Fruit fly (Drosophila melanogaster) S2 (cell line): ENCODE measurements around the gene S-Lap4.

Experiments
- CG8478 ChIP-seq: fragments of >200 bp; optimal IDR thresholded peaks from 2 replicates; lab custom pipeline; 2018
- CTCF ChIP-seq, 2 experiments: fragments of >200 bp; optimal IDR thresholded peaks; 2 replicates each; lab custom pipeline; 2018

S-Lap4 gene

DNA sequence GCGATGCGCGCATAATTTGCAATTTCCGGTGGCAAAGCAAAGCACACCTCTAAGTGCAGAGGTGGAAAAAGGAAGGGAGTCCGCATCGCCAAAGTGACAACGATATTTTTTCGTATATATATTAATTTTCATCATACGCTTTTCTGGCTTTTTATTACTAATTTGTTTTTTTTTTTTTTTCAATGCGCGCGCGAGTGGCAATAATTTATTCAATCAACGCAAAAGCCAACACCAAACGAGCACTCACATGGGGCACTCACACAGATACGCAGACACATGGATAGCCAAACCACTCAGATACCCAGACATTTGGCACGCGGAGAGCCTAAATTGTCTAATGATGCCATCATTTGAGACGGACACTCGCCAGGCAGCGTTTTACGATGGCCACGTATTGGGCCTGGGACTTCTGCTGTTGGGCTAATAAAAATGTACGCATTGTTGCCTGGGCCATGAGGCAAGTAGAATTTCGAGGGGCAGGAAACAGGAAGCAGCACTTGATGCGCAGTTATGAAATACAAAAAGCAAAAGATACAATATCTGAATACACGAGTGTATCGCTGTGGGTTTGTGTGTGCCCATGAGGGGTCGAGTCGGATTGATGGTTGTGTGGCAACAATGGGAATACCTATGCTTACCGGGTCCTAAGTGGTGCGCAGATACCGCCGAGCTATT lies 41.4 kb downstream of the S-Lap4 start:
- TF ChIP-seq CTCF (optimal IDR thresholded peaks at IDR 0.05; lab: Kevin White, UChicago) (no peak), CG8478 (no peak)

DNA sequence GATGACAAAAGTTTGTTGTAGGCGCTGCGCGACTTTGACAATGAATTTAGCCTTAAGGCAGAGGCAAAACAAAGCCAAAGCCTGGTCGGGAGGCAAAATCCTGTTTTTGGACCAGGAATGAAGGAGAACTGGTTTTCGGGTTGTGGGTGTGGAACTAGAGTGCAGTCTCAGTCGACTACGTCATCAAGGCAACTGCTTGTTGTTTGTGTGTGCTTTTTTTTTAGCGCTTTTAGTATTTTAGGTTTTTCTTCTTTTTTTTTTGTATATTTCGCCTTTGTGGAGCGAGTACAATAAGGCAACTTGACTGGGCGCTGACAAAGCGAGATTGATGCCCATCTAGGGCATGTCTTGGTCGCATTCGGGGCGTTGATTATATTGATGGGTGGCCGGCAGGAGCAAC lies 43.2 kb downstream of the S-Lap4 start:
- TF ChIP-seq CTCF (optimal IDR thresholded peaks at IDR 0.05; lab: Kevin White, UChicago) (no peak), CG8478 (no peak)

DNA sequence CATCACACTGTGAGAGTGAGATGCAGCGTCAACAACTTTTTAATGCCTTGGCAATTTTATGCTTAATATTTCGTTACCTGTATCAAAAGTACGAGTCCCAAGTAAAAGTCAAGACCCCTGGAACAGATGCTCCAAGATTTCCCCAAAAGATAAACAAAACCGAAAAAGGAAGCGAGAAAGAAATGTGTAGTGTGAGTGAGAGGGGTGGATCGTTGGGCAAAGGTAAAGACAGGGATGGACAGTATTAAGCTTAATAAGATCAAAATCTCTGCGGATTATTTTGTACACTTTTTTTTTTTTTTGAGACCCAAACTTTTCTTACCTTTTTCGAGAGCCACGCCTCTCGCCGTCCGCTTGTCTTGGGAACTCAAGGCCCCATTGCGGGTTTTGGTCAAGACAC lies 44.4 kb downstream of the S-Lap4 start:
- TF ChIP-seq CTCF (optimal IDR thresholded peaks at IDR 0.05; lab: Kevin White, UChicago) (no peak), CG8478 (no peak)

DNA sequence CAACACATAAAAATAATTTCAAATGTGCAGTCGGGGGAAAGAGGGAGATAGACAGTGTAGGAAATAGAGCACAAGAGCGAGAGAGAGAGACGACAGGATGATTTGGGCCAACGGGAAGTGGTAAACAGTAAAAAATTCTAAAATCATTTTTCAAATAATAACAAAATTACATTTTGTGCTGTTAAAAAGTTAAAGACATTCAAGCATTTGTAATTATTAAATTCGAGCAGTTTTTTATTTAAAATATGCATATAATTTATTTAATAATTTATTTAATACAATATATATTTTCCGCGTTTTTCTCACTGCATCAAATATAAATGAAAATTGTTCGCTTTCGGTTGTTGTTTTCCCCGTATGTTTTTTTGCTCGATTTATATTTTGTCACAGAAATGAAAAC lies 45.6 kb downstream of the S-Lap4 start:
- TF ChIP-seq CG8478 (no peak), CTCF (optimal IDR thresholded peaks at IDR 0.05; lab: Kevin White, UChicago) (no peak)

DNA sequence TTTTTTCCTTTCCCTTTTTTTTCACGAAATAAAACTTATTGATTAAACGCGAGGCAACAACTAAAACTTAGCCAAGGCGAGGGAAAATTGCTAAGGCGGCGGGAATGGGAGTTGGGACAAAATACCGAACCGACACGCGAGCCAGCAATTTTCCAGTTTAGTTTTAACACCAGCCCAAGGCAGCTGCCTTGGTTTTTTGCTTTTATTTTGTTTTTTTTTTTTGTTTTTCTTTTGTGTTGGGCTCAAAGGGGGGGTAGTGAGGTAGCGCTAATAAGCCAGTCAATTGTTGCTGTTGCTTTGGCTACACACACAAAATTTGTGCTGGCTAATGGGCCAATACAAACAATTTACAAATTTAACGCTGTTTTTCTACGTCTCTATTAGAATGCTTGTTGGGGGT lies 47.6 kb downstream of the S-Lap4 start:
- no peak for TF ChIP-seq CG8478
- TF ChIP-seq CTCF (optimal IDR thresholded peaks at IDR 0.05; lab: Kevin White, UChicago), result no peak

DNA sequence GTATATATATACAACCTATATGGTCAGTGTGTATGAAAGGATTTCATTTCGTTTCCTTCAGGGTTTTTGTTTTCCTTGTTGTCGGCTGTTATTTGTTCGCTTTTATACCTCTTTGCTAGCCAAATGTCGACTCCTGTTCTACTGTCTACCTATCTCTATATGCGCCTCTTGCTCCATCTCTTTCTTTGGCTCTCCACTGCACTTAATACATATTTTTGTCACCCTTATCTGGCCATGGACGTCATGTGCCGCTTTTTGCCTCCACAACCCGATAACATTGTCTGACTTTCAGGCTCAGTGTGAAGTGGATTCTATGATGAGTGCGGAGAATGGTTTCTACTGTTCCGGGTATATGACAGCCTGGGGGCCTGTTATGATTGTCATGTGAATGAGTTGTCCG lies 50.2 kb downstream of the S-Lap4 start:
- TF ChIP-seq CTCF (optimal IDR thresholded peaks at IDR 0.05; lab: Kevin White, UChicago), result no peak
- no peak for TF ChIP-seq CG8478
